Worm (Caenorhabditis elegans) whole organism, L3 larva: ENCODE data around the gene W04H10.1.

Source experiments
- ZK546.5 ChIP-seq: sonication (generic microtip); optimal IDR thresholded peaks from 2 replicates; lab custom pipeline; 2017; ENCODE audit warnings: missing biosample characterization, missing genetic modification characterization
- aly-2 ChIP-seq: fragments of 150-350 bp; optimal IDR thresholded peaks from 2 replicates; lab custom pipeline; 2014; ENCODE audit warnings: missing biosample characterization, missing genetic modification characterization
- ceh-82 ChIP-seq: fragments of 150-350 bp; optimal IDR thresholded peaks from 2 replicates; lab custom pipeline; 2014; ENCODE audit warnings: missing biosample characterization, missing genetic modification characterization
- ceh-9 ChIP-seq: sonication (generic microtip); optimal IDR thresholded peaks from 2 replicates; lab custom pipeline; 2018; ENCODE audit warnings: missing biosample characterization, missing genetic modification characterization
- egl-27 ChIP-seq: sonication (generic microtip); optimal IDR thresholded peaks from 4 replicates; lab custom pipeline; 2017; ENCODE audit warnings: missing biosample characterization, missing genetic modification reagents, missing genetic modification characterization
- elt-1 ChIP-seq: fragments of 150-350 bp; optimal IDR thresholded peaks from 2 replicates; lab custom pipeline; 2014; ENCODE audit warnings: missing biosample characterization, missing genetic modification characterization
- fos-1 ChIP-seq: fragments of 150-350 bp; optimal IDR thresholded peaks from 2 replicates; lab custom pipeline; 2014; ENCODE audit warnings: missing biosample characterization, missing genetic modification characterization
- lsy-12 ChIP-seq: sonication (generic microtip); optimal IDR thresholded peaks from 2 replicates; lab custom pipeline; 2016; ENCODE audit warnings: mild to moderate bottlenecking, missing genetic modification characterization, missing compliant biosample characterization
- nhr-11 ChIP-seq: fragments of 150-350 bp; optimal IDR thresholded peaks from 2 replicates; lab custom pipeline; 2014; ENCODE audit warnings: missing biosample characterization, missing genetic modification characterization
- nhr-12 ChIP-seq: fragments of 150-350 bp; optimal IDR thresholded peaks from 2 replicates; lab custom pipeline; 2014; ENCODE audit warnings: missing biosample characterization, missing genetic modification characterization
- nhr-25 ChIP-seq: sonication (generic microtip); optimal IDR thresholded peaks from 2 replicates; lab custom pipeline; 2017; ENCODE audit warnings: missing biosample characterization, missing genetic modification characterization
- snpc-4 ChIP-seq: fragments of 150-350 bp; optimal IDR thresholded peaks from 2 replicates; lab custom pipeline; 2014; ENCODE audit warnings: missing biosample characterization, missing genetic modification characterization
- ztf-11 ChIP-seq: fragments of 150-350 bp; optimal IDR thresholded peaks from 2 replicates; lab custom pipeline; 2014; ENCODE audit warnings: missing biosample characterization, missing genetic modification characterization

DNA sequence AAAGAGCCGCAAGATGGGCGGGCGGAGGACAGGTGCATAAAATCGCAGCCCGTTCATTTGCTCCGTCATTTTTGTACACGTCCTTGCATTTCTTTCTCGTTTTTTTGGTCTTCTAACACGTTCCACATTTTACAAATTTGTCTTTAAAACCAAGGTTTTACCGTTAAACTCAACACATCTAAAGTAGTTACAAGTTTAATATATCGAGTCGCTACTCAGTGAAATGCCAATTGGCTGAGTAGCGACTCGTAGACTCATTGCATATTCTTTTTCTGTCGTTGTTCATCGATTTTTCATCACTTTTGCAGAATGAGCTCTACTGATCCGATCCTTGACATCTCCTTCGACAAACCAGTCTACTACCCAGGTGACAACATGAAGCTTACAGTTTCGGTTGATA is 18.3 kb downstream of the W04H10.1 start, which contains the start of gene arrd-1:
- TF ChIP-seq nhr-11 (no peak), lsy-12 (tag; lab: Kevin White, UChicago) (no peak), ceh-9 (tag; lab: Kevin White, UChicago) (no peak), aly-2 (tag; lab: Kevin White, UChicago) (no peak), nhr-12 (tag; lab: Kevin White, UChicago) (no peak), fos-1 (tag; lab: Kevin White, UChicago) (no peak), ceh-82 (tag; lab: Kevin White, UChicago) (no peak), ztf-11 (no peak), snpc-4 (no peak), nhr-25 (tag; lab: Kevin White, UChicago) (no peak), elt-1 (tag; lab: Kevin White, UChicago) (no peak), egl-27 (tag; lab: Kevin White, UChicago) (no peak), ZK546.5 (tag; lab: Kevin White, UChicago) (no peak)
